Fruit fly (Drosophila melanogaster) whole organism, embryonic: Measurements from ENCODE around the gene Dhc36C.

Source experiments
- BtbVII ChIP-seq: fragments of 200-800 bp; sonication (Bioruptor generic); optimal IDR thresholded peaks from 3 replicates; lab custom pipeline; 2017; ENCODE audit warnings: missing biosample characterization, mild to moderate bottlenecking, missing genetic modification characterization
- CG11504 ChIP-seq: fragments of 200-800 bp; sonication (Bioruptor generic); optimal IDR thresholded peaks from 3 replicates; lab custom pipeline; 2019; ENCODE audit warnings: missing biosample characterization, mild to moderate bottlenecking, missing genetic modification characterization, moderate library complexity
- CG13123 ChIP-seq: fragments of 200-800 bp; sonication (Bioruptor generic); optimal IDR thresholded peaks from 2 replicates; lab custom pipeline; 2016; ENCODE audit warnings: missing biosample characterization, missing genetic modification characterization
- CG13424 ChIP-seq: fragments of 200-800 bp; sonication (Bioruptor generic); optimal IDR thresholded peaks from 2 replicates; lab custom pipeline; 2019; ENCODE audit warnings: missing biosample characterization, mild to moderate bottlenecking, missing genetic modification characterization, moderate library complexity
- CG2875 ChIP-seq: fragments of 200-800 bp; sonication (Bioruptor generic); optimal IDR thresholded peaks from 2 replicates; lab custom pipeline; 2017; ENCODE audit warnings: missing biosample characterization, mild to moderate bottlenecking, missing genetic modification characterization, missing genetic modification reagents
- CG32767 ChIP-seq: fragments of 200-800 bp; sonication (Bioruptor generic); IDR thresholded peaks from 2 replicates; pipeline ENCODE4 v1.3.6; 2022; ENCODE audit warnings: missing biosample characterization, missing genetic modification characterization
- CG5245 ChIP-seq: fragments of 200-800 bp; sonication (Bioruptor generic); optimal IDR thresholded peaks from 3 replicates; lab custom pipeline; 2016; ENCODE audit warnings: missing biosample characterization, missing genetic modification characterization
- CG6813 ChIP-seq: fragments of 200-800 bp; sonication (Bioruptor generic); optimal IDR thresholded peaks from 2 replicates; lab custom pipeline; 2017; ENCODE audit warnings: missing biosample characterization, missing genetic modification characterization, mild to moderate bottlenecking, moderate library complexity, missing genetic modification reagents
- CG8924 ChIP-seq: fragments of 200-800 bp; optimal IDR thresholded peaks from 3 replicates; lab custom pipeline; 2019; ENCODE audit warnings: missing biosample characterization, mild to moderate bottlenecking, missing genetic modification characterization, moderate library complexity
- CG9609 ChIP-seq: fragments of 200-800 bp; sonication (Bioruptor generic); optimal IDR thresholded peaks from 3 replicates; lab custom pipeline; 2016; ENCODE audit warnings: missing biosample characterization, missing genetic modification characterization
- CoRest ChIP-seq: fragments of 200-800 bp; sonication (Bioruptor generic); optimal IDR thresholded peaks from 3 replicates; lab custom pipeline; 2018; ENCODE audit warnings: missing biosample characterization, mild to moderate bottlenecking, missing genetic modification characterization, moderate library complexity
- GATAe ChIP-seq: fragments of 200-800 bp; sonication (Bioruptor generic); conservative IDR thresholded peaks from 2 replicates; pipeline ENCODE4 v1.3.6; 2022; ENCODE audit warnings: missing biosample characterization, missing genetic modification characterization
- Gsc ChIP-seq: fragments of 200-800 bp; sonication (Bioruptor generic); IDR thresholded peaks from 2 replicates; pipeline ENCODE4 v1.3.6; 2022; ENCODE audit warnings: missing biosample characterization, missing genetic modification characterization
- HLHmδ ChIP-seq: fragments of 200-800 bp; sonication (Bioruptor generic); optimal IDR thresholded peaks from 2 replicates; lab custom pipeline; 2018; ENCODE audit warnings: missing biosample characterization, mild to moderate bottlenecking, missing genetic modification characterization, moderate library complexity
- Hmr ChIP-seq: fragments of 200-800 bp; sonication (Bioruptor generic); optimal IDR thresholded peaks from 3 replicates; lab custom pipeline; 2017; ENCODE audit warnings: mild to moderate bottlenecking, missing biosample characterization, missing genetic modification reagents, missing genetic modification characterization
- Hr39 ChIP-seq: fragments of >200 bp; optimal IDR thresholded peaks from 2 replicates; lab custom pipeline; 2017
- Med ChIP-seq: fragments of 200-800 bp; sonication (Bioruptor generic); peaks from one replicate; lab custom pipeline; 2016; ENCODE audit warnings: missing biosample characterization, missing genetic modification characterization, mild to moderate bottlenecking, inconsistent platforms, moderate library complexity
- Oaz ChIP-seq: fragments of 200-800 bp; sonication (Bioruptor generic); IDR thresholded peaks from 2 replicates; pipeline ENCODE4 v1.3.6; 2022; ENCODE audit warnings: missing biosample characterization, missing genetic modification characterization
- Pdp1 ChIP-seq, 2 experiments: fragments of 200-800 bp; sonication (Bioruptor generic); optimal IDR thresholded peaks; 3 replicates each; lab custom pipeline; 2016; ENCODE audit warnings: missing biosample characterization in 2 of 2, missing genetic modification characterization in 2 of 2, mild to moderate bottlenecking in 1 of 2, moderate library complexity in 1 of 2
- ato ChIP-seq: fragments of 200-800 bp; sonication (Bioruptor generic); IDR thresholded peaks from 2 replicates; pipeline ENCODE4 v1.3.6; 2022; ENCODE audit warnings: missing biosample characterization, missing genetic modification characterization; ENCODE audit not compliant: partially characterized antibody
- dm ChIP-seq: fragments of 200-800 bp; sonication (Bioruptor generic); optimal IDR thresholded peaks from 3 replicates; lab custom pipeline; 2016; ENCODE audit warnings: missing biosample characterization, missing genetic modification characterization
- esg ChIP-seq: fragments of 200-800 bp; sonication (Bioruptor generic); conservative IDR thresholded peaks from 2 replicates; pipeline ENCODE4 v1.3.6; 2022; ENCODE audit warnings: missing biosample characterization, missing genetic modification characterization
- hb ChIP-seq: fragments of 200-800 bp; sonication (Bioruptor generic); IDR thresholded peaks from 3 replicates; pipeline ENCODE4 v1.3.6; 2022; ENCODE audit warnings: missing biosample characterization, missing genetic modification characterization; ENCODE audit not compliant: partially characterized antibody
- kay ChIP-seq: fragments of 200-800 bp; sonication (Bioruptor generic); optimal IDR thresholded peaks from 2 replicates; lab custom pipeline; 2016; ENCODE audit warnings: missing biosample characterization, missing genetic modification characterization
- luna ChIP-seq: fragments of 200-800 bp; sonication (Bioruptor generic); optimal IDR thresholded peaks from 2 replicates; lab custom pipeline; 2016; ENCODE audit warnings: missing biosample characterization, missing genetic modification characterization
- oc ChIP-seq: fragments of 200-800 bp; sonication (Bioruptor generic); optimal IDR thresholded peaks from 2 replicates; lab custom pipeline; 2018; ENCODE audit warnings: missing biosample characterization, mild to moderate bottlenecking, missing genetic modification characterization, moderate library complexity
- otp ChIP-seq: fragments of 200-800 bp; sonication (Bioruptor generic); IDR thresholded peaks from 3 replicates; pipeline ENCODE4, ENCODE4 v1.3.6; 2022; ENCODE audit warnings: missing biosample characterization, missing genetic modification characterization
- pan ChIP-seq, 4 experiments: fragments of >200 bp in 3 of 4; fragments of 200-800 bp in 1 of 4; sonication (Bioruptor generic) in 1 of 4; optimal IDR thresholded peaks in 3 of 4; IDR thresholded peaks in 1 of 4; 2 replicates each; pipeline versions ENCODE4 v1.3.6 to Lab custom; 2017 to 2022; ENCODE audit warnings: missing biosample characterization in 2 of 4, missing genetic modification characterization in 2 of 4, mixed read lengths in 1 of 4
- ro ChIP-seq: fragments of 200-800 bp; sonication (Bioruptor generic); IDR thresholded peaks from 2 replicates; pipeline ENCODE4 v1.3.6; 2022; ENCODE audit warnings: missing biosample characterization, missing genetic modification characterization
- schlank ChIP-seq: fragments of 200-800 bp; sonication (Bioruptor generic); optimal IDR thresholded peaks from 2 replicates; lab custom pipeline; 2018; ENCODE audit warnings: missing biosample characterization, mild to moderate bottlenecking, missing genetic modification characterization
- sens ChIP-seq: fragments of 200-800 bp; sonication (Bioruptor generic); peaks from one replicate; lab custom pipeline; 2016; ENCODE audit warnings: missing biosample characterization, missing genetic modification characterization
- ssp ChIP-seq: fragments of 200-800 bp; sonication (Bioruptor generic); IDR thresholded peaks from 2 replicates; pipeline ENCODE4 v1.3.6; 2022; ENCODE audit warnings: missing biosample characterization, missing genetic modification characterization
- tap ChIP-seq: fragments of 200-800 bp; optimal IDR thresholded peaks from 3 replicates; lab custom pipeline; 2019; ENCODE audit warnings: missing biosample characterization, mild to moderate bottlenecking, missing genetic modification characterization, moderate library complexity
- toy ChIP-seq: fragments of 200-800 bp; sonication (Bioruptor generic); IDR thresholded peaks from 2 replicates; pipeline ENCODE4 v1.3.6; 2022; ENCODE audit warnings: missing biosample characterization, missing genetic modification characterization
- trh ChIP-seq: fragments of 200-800 bp; sonication (Bioruptor generic); optimal IDR thresholded peaks from 2 replicates; lab custom pipeline; 2016; ENCODE audit warnings: missing biosample characterization, missing genetic modification characterization
- unc-4 ChIP-seq: fragments of 200-800 bp; sonication (Bioruptor generic); IDR thresholded peaks from 2 replicates; pipeline ENCODE4 v1.3.6; 2022; ENCODE audit warnings: missing biosample characterization, missing genetic modification characterization; ENCODE audit not compliant: partially characterized antibody
- wdn ChIP-seq: fragments of 200-800 bp; sonication (Bioruptor generic); IDR thresholded peaks from 2 replicates; pipeline ENCODE4 v1.3.6; 2022; ENCODE audit warnings: missing biosample characterization, missing genetic modification characterization
- z ChIP-seq: fragments of 200-800 bp; sonication (Bioruptor generic); IDR thresholded peaks from 3 replicates; pipeline ENCODE4 v1.3.6; 2022; ENCODE audit warnings: missing biosample characterization, missing genetic modification characterization

Gene Dhc36C

dm6 chr2L:17484174-17484573, 17.0 kb upstream of the Dhc36C start, which contains the start of the genes GCS2beta and CG5131 (continued):
- peak; percentile 90 for TF ChIP-seq wdn
- peak; percentile 62 for TF ChIP-seq tap (tag; lab: Kevin White, UChicago)
- TF ChIP-seq GATAe (GFP tag; lab: Robert Waterston, UW) = peak; percentile 84
- TF ChIP-seq Hmr (GFP tag; lab: Kevin White, UChicago) = peak; percentile 93
- TF ChIP-seq oc (tag; lab: Kevin White, UChicago) = peak; percentile 74
- TF ChIP-seq Med (GFP tag; lab: Kevin White, UChicago) = peak; percentile 100
- peak; percentile 94 for TF ChIP-seq esg
- TF ChIP-seq Hr39 = no peak
- TF ChIP-seq Oaz (GFP tag; lab: Robert Waterston, UW) = peak; percentile 88
- TF ChIP-seq CG11504 (tag; lab: Kevin White, UChicago) = peak; percentile 85
- TF ChIP-seq pan (optimal IDR thresholded peaks at IDR 0.05; lab: Kevin White, UChicago) = no peak
- peak in 1 of 2 experiments; percentile 95 for TF ChIP-seq pan (GFP tag; optimal IDR thresholded peaks at IDR 0.05 in 1 of 2, IDR thresholded peaks at IDR 0.05 in 1 of 2)
- peak; percentile 97 for TF ChIP-seq CG9609 (GFP tag; lab: Kevin White, UChicago)
- peak; percentile 97 to 98 for TF ChIP-seq Pdp1 (GFP tag; optimal IDR thresholded peaks at IDR 0.05; lab: Kevin White, UChicago)

DNA sequence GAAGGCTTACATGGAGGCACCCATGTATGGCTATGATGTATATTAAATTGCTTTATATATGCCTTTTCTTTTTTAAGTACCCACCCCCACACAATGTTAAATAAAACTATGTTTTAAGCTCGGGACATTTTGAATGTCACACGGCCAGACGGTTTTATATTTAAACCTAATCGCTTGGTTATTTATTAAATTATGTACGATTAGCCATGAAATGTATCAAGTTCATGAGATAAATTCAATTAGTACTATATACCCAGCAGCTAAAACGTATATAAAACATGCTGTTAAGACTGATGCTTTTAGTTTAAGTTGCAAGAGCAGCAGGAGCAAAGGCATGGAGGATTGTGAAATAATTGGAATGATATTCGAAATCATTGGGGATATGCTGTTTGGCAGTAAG, 15.7 kb upstream of the Dhc36C start, which contains the start of the genes CG43221 and CG43645:
Gene CG43221, plus strand, starts transcription at position 301 of the 400 bp plus-strand sequence.
Gene CG43645, plus strand, starts transcription at position 301 of the 400 bp plus-strand sequence.
- TF ChIP-seq sens (GFP tag; lab: Kevin White, UChicago) (peak; percentile 4), luna (no peak), CG13424 (no peak), ato (GFP tag; lab: Robert Waterston, UW) (no peak), hb (GFP tag; lab: Robert Waterston, UW) (no peak), Gsc (GFP tag; lab: Robert Waterston, UW) (no peak), HLHmδ (GFP tag; lab: Kevin White, UChicago) (no peak), dm (no peak), Hmr (GFP tag; lab: Kevin White, UChicago) (no peak)

- no peak for TF ChIP-seq CG32767 (GFP tag; lab: Robert Waterston, UW)
- no peak for TF ChIP-seq CG13123
- TF ChIP-seq, all 482 proteins: peak for 0
These were observed 14.9 kb upstream of the Dhc36C start, which contains the start of gene CG43220 for dm6 chr2L:17486264-17486663. Gene CG43220 (plus strand): TSS chr2L:17486564.

- TF ChIP-seq z (no peak), CG2875 (no peak), otp (GFP tag; lab: Robert Waterston, UW) (no peak), trh (GFP tag; lab: Kevin White, UChicago) (no peak), toy (no peak), ssp (GFP tag; lab: Robert Waterston, UW) (no peak), BtbVII (GFP tag; lab: Kevin White, UChicago) (no peak), CoRest (tag; lab: Kevin White, UChicago) (no peak), CG8924 (tag; lab: Kevin White, UChicago) (no peak), ro (GFP tag; lab: Robert Waterston, UW) (no peak), kay (GFP tag; lab: Kevin White, UChicago) (no peak), schlank (tag; lab: Kevin White, UChicago) (no peak), CG6813 (no peak), unc-4 (no peak), CG5245 (no peak)
These were observed 8.5 kb upstream of the Dhc36C start for dm6 chr2L:17492680-17493079.
